Worm (Caenorhabditis elegans): Measurements from ENCODE around the gene F54C9.9.

DNA sequence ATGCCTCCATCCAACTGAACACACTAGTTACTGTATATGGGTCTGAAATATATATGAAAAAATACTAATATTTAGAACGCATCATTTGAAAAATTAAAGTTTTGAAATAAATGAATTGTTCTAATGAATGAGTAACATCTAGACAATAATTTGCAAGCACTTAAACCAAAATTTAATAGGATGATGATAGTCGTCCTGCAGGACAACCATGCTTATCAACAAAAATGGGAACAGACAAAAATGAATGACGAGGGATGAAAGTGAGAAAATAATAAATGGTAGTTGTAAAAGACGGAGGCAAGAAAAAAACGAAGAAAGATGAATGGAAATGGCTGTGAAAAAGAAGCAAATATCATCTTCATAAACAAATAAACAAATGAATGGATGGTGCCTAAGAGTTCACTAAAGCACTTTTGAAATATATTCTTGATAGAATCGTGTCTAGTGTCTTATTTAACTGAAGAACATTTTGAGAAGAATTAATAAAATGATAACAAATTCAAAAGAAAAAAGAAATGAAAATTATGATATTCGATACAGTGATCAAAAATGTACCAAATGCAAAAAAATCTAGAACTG lies 46.6 kb upstream of the F54C9.9 start, which contains the start of gene gldi-7:
- TF ChIP-seq ama-1 (optimal IDR thresholded peaks at IDR 0.05), result no peak
- TF ChIP-seq ceh-36 (tag; optimal IDR thresholded peaks at IDR 0.05), result no peak
